Fruit fly (Drosophila melanogaster) whole organism, prepupa: ENCODE data around the gene CG46467.

Experiments
- Blimp-1 ChIP-seq: fragments of 200-800 bp; sonication (Bioruptor generic); optimal IDR thresholded peaks from 3 replicates; lab custom pipeline; 2017; ENCODE audit warnings: missing biosample characterization, missing genetic modification characterization, mild to moderate bottlenecking, moderate library complexity, missing genetic modification reagents
- CG10631 ChIP-seq: fragments of 200-800 bp; sonication (Bioruptor generic); optimal IDR thresholded peaks from 2 replicates; lab custom pipeline; 2016; ENCODE audit warnings: missing biosample characterization, missing genetic modification characterization
- CG10669 ChIP-seq: fragments of 200-800 bp; sonication (Bioruptor generic); optimal IDR thresholded peaks from 3 replicates; lab custom pipeline; 2018; ENCODE audit warnings: missing biosample characterization, mild to moderate bottlenecking, missing genetic modification characterization, moderate library complexity
- CG11294 ChIP-seq: fragments of 200-800 bp; sonication (Bioruptor generic); IDR thresholded peaks from 2 replicates; pipeline ENCODE4 v1.3.6; 2022; ENCODE audit warnings: missing biosample characterization, missing genetic modification characterization
- CG11762 ChIP-seq: fragments of 200-800 bp; sonication (Bioruptor generic); optimal IDR thresholded peaks from 3 replicates; lab custom pipeline; 2016; ENCODE audit warnings: missing biosample characterization, missing genetic modification characterization; ENCODE audit not compliant: insufficient read depth
- CG11902 ChIP-seq: fragments of 200-800 bp; sonication (Bioruptor generic); optimal IDR thresholded peaks from 3 replicates; lab custom pipeline; 2016; ENCODE audit warnings: missing biosample characterization, missing genetic modification characterization
- CG15336 ChIP-seq: fragments of 200-800 bp; sonication (Bioruptor generic); IDR thresholded peaks from 2 replicates; pipeline ENCODE4 v1.3.6; 2022; ENCODE audit warnings: missing biosample characterization, missing genetic modification characterization
- CG1621 ChIP-seq: fragments of 200-800 bp; sonication (Bioruptor generic); optimal IDR thresholded peaks from 3 replicates; lab custom pipeline; 2018; ENCODE audit warnings: missing biosample characterization, mild to moderate bottlenecking, missing genetic modification characterization
- CG31627 ChIP-seq: fragments of 200-800 bp; sonication (Bioruptor generic); optimal IDR thresholded peaks from 3 replicates; lab custom pipeline; 2016; ENCODE audit warnings: missing biosample characterization, missing genetic modification characterization
- CG34406 ChIP-seq: fragments of 200-800 bp; sonication (Bioruptor generic); optimal IDR thresholded peaks from 3 replicates; lab custom pipeline; 2016; ENCODE audit warnings: missing biosample characterization, missing genetic modification characterization
- CG3919 ChIP-seq: fragments of 200-800 bp; sonication (Bioruptor generic); optimal IDR thresholded peaks from 3 replicates; lab custom pipeline; 2016; ENCODE audit warnings: missing biosample characterization, missing genetic modification characterization
- CG4318 ChIP-seq: fragments of 200-800 bp; sonication (Bioruptor generic); optimal IDR thresholded peaks from 3 replicates; lab custom pipeline; 2017; ENCODE audit warnings: missing biosample characterization, mild to moderate bottlenecking, missing genetic modification characterization
- CG6163 ChIP-seq: fragments of 200-800 bp; sonication (Bioruptor generic); IDR thresholded peaks from 3 replicates; pipeline ENCODE4 v1.3.6; 2022; ENCODE audit warnings: missing biosample characterization, missing genetic modification characterization
- CG6276 ChIP-seq: fragments of 200-800 bp; sonication (Bioruptor generic); optimal IDR thresholded peaks from 2 replicates; lab custom pipeline; 2017; ENCODE audit warnings: missing biosample characterization, mild to moderate bottlenecking, missing genetic modification characterization
- CG6792 ChIP-seq: fragments of 200-800 bp; sonication (Bioruptor generic); optimal IDR thresholded peaks from 3 replicates; lab custom pipeline; 2016; ENCODE audit warnings: missing biosample characterization, missing genetic modification characterization
- CG6808 ChIP-seq: fragments of 200-800 bp; sonication (Bioruptor generic); optimal IDR thresholded peaks from 3 replicates; lab custom pipeline; 2017; ENCODE audit warnings: missing biosample characterization, missing genetic modification characterization, mild to moderate bottlenecking, moderate library complexity, missing genetic modification reagents
- CG6854 ChIP-seq: fragments of 200-800 bp; sonication (Bioruptor generic); optimal IDR thresholded peaks from 2 replicates; lab custom pipeline; 2017; ENCODE audit warnings: missing biosample characterization, mild to moderate bottlenecking, missing genetic modification characterization
- CG8319 ChIP-seq: fragments of 200-800 bp; sonication (Bioruptor generic); optimal IDR thresholded peaks from 3 replicates; lab custom pipeline; 2016; ENCODE audit warnings: missing biosample characterization, missing genetic modification characterization
- CG8632 ChIP-seq: fragments of 200-800 bp; sonication (Bioruptor generic); optimal IDR thresholded peaks from 3 replicates; lab custom pipeline; 2016; ENCODE audit warnings: missing biosample characterization, missing genetic modification characterization
- CG9139 ChIP-seq: fragments of 200-800 bp; sonication (Bioruptor generic); optimal IDR thresholded peaks from 3 replicates; lab custom pipeline; 2017; ENCODE audit warnings: missing biosample characterization, mild to moderate bottlenecking, missing genetic modification characterization
- Eip75B ChIP-seq: fragments of 200-800 bp; sonication (Bioruptor generic); optimal IDR thresholded peaks from 3 replicates; lab custom pipeline; 2016; ENCODE audit warnings: missing biosample characterization, missing genetic modification characterization
- Eip78C ChIP-seq: fragments of 200-800 bp; sonication (Bioruptor generic); peaks from one replicate; lab custom pipeline; 2016; ENCODE audit warnings: missing biosample characterization, missing genetic modification characterization
- Eip93F ChIP-seq: fragments of 200-800 bp; sonication (Bioruptor generic); optimal IDR thresholded peaks from 2 replicates; lab custom pipeline; 2016; ENCODE audit warnings: missing biosample characterization, mild to moderate bottlenecking, missing genetic modification characterization
- Ets21C ChIP-seq: fragments of 200-800 bp; sonication (Bioruptor generic); optimal IDR thresholded peaks from 3 replicates; lab custom pipeline; 2016; ENCODE audit warnings: missing biosample characterization, missing genetic modification characterization
- Ets96B ChIP-seq: fragments of 200-800 bp; optimal IDR thresholded peaks from 2 replicates; lab custom pipeline; 2019; ENCODE audit warnings: missing biosample characterization, mild to moderate bottlenecking, missing genetic modification characterization, moderate library complexity
- Gug ChIP-seq: fragments of 200-800 bp; sonication (Bioruptor generic); IDR thresholded peaks from 2 replicates; pipeline ENCODE4 v1.3.6; 2022; ENCODE audit warnings: missing biosample characterization, missing genetic modification characterization
- Hr39 ChIP-seq: fragments of 200-800 bp; sonication (Bioruptor generic); optimal IDR thresholded peaks from 2 replicates; lab custom pipeline; 2016; ENCODE audit warnings: missing biosample characterization, missing genetic modification characterization
- Lpt ChIP-seq: fragments of 200-800 bp; sonication (Bioruptor generic); optimal IDR thresholded peaks from 3 replicates; lab custom pipeline; 2016; ENCODE audit warnings: missing biosample characterization, missing genetic modification characterization
- OdsH ChIP-seq: fragments of 200-800 bp; sonication (Bioruptor generic); optimal IDR thresholded peaks from 3 replicates; lab custom pipeline; 2016; ENCODE audit warnings: missing biosample characterization, missing genetic modification characterization
- Smox ChIP-seq: fragments of 200-800 bp; sonication (Bioruptor generic); optimal IDR thresholded peaks from 3 replicates; lab custom pipeline; 2016; ENCODE audit warnings: missing biosample characterization, missing genetic modification characterization
- Sox15 ChIP-seq: fragments of 200-800 bp; sonication (Bioruptor generic); optimal IDR thresholded peaks from 3 replicates; lab custom pipeline; 2016; ENCODE audit warnings: missing biosample characterization, missing genetic modification characterization
- achi ChIP-seq: fragments of 200-800 bp; sonication (Bioruptor generic); optimal IDR thresholded peaks from 3 replicates; lab custom pipeline; 2016; ENCODE audit warnings: missing biosample characterization, missing genetic modification characterization
- acj6 ChIP-seq: fragments of 200-800 bp; sonication (Bioruptor generic); optimal IDR thresholded peaks from 3 replicates; lab custom pipeline; 2016; ENCODE audit warnings: missing biosample characterization, missing genetic modification characterization
- cyc ChIP-seq: fragments of 200-800 bp; sonication (Bioruptor generic); optimal IDR thresholded peaks from 3 replicates; lab custom pipeline; 2016; ENCODE audit warnings: missing biosample characterization, missing genetic modification characterization
- eg ChIP-seq: fragments of 200-800 bp; sonication (Bioruptor generic); IDR thresholded peaks from 3 replicates; pipeline ENCODE4 v1.3.6; 2022; ENCODE audit warnings: missing biosample characterization, missing genetic modification characterization
- esn ChIP-seq: fragments of 200-800 bp; sonication (Bioruptor generic); optimal IDR thresholded peaks from 2 replicates; lab custom pipeline; 2016; ENCODE audit warnings: missing biosample characterization, mild to moderate bottlenecking, missing genetic modification characterization, moderate library complexity
- fd59A ChIP-seq: fragments of 200-800 bp; sonication (Bioruptor generic); optimal IDR thresholded peaks from 2 replicates; lab custom pipeline; 2017; ENCODE audit warnings: missing biosample characterization, mild to moderate bottlenecking, missing genetic modification characterization, missing genetic modification reagents
- fd85E ChIP-seq: fragments of 200-800 bp; sonication (Bioruptor generic); optimal IDR thresholded peaks from 3 replicates; lab custom pipeline; 2016; ENCODE audit warnings: missing biosample characterization, missing genetic modification characterization
- fkh ChIP-seq: fragments of 200-800 bp; sonication (Bioruptor generic); optimal IDR thresholded peaks from 3 replicates; lab custom pipeline; 2017; ENCODE audit warnings: missing biosample characterization, mild to moderate bottlenecking, missing genetic modification characterization, moderate library complexity
- lz ChIP-seq: fragments of 200-800 bp; sonication (Bioruptor generic); optimal IDR thresholded peaks from 3 replicates; lab custom pipeline; 2016; ENCODE audit warnings: missing biosample characterization, missing genetic modification characterization
- net ChIP-seq: fragments of 200-800 bp; sonication (Bioruptor generic); optimal IDR thresholded peaks from 3 replicates; lab custom pipeline; 2016; ENCODE audit warnings: missing biosample characterization, missing genetic modification characterization
- pdm3 ChIP-seq: fragments of 200-800 bp; sonication (Bioruptor generic); optimal IDR thresholded peaks from 3 replicates; lab custom pipeline; 2016; ENCODE audit warnings: missing biosample characterization, missing genetic modification characterization
- salr ChIP-seq, 2 experiments: fragments of 200-800 bp; sonication (Bioruptor generic); optimal IDR thresholded peaks; 3 replicates each; lab custom pipeline; 2016 to 2018; ENCODE audit warnings: missing biosample characterization in 2 of 2, missing genetic modification characterization in 2 of 2, mild to moderate bottlenecking in 1 of 2
- ss ChIP-seq, 2 experiments: fragments of 200-800 bp; sonication (Bioruptor generic); optimal IDR thresholded peaks; 2 replicates in 1 of 2; 3 replicates in 1 of 2; lab custom pipeline; 2017 to 2018; ENCODE audit warnings: mild to moderate bottlenecking in 2 of 2, missing biosample characterization in 2 of 2, missing genetic modification characterization in 2 of 2, moderate library complexity in 1 of 2
- svp ChIP-seq: fragments of 200-800 bp; sonication (Bioruptor generic); peaks from one replicate; lab custom pipeline; 2016; ENCODE audit warnings: missing biosample characterization, missing genetic modification characterization
- topi ChIP-seq: fragments of 200-800 bp; sonication (Bioruptor generic); optimal IDR thresholded peaks from 3 replicates; lab custom pipeline; 2016; ENCODE audit warnings: missing biosample characterization, missing genetic modification characterization

Gene CG46467

dm6 chr3R:9944379-9945056 lies 70.0 kb downstream of the CG46467 start:
- TF ChIP-seq svp (peak; percentile 20), Lpt (GFP tag; lab: Kevin White, UChicago) (no peak), CG6792 (GFP tag; lab: Kevin White, UChicago) (no peak), CG8632 (no peak), fd59A (GFP tag; lab: Kevin White, UChicago) (no peak), CG6163 (GFP tag; lab: Robert Waterston, UW) (no peak), fkh (peak; percentile 94), achi (GFP tag; lab: Kevin White, UChicago) (no peak), net (no peak)
- TF ChIP-seq, all 60 proteins: peak for 2

- peak; percentile 17; the same call in 1 of the 3 replicates for TF ChIP-seq eg
- TF ChIP-seq CG15336 = 0 out of 2 replicates have a peak, but pooled peaks have one; percentile 7
- TF ChIP-seq Eip93F (GFP tag; lab: Kevin White, UChicago) = no peak
- TF ChIP-seq CG6163 (GFP tag; lab: Robert Waterston, UW) = 0 out of 3 replicates have a peak, but pooled peaks have one; percentile 35
- TF ChIP-seq topi = no peak
- no peak for TF ChIP-seq CG11902 (GFP tag; lab: Kevin White, UChicago)
- TF ChIP-seq fkh = peak; percentile 34
- TF ChIP-seq, all 60 proteins: peak for 4
Measured at dm6 chr3R:9946493-9946892, 72.0 kb downstream of the CG46467 start.

dm6 chr3R:9949903-9950302 lies 75.4 kb downstream of the CG46467 start:
- TF ChIP-seq CG6854 (GFP tag; lab: Kevin White, UChicago) = peak; percentile 51
- no peak for TF ChIP-seq Sox15 (GFP tag; lab: Kevin White, UChicago)
- TF ChIP-seq Gug (GFP tag; lab: Robert Waterston, UW) = no peak
- no peak for TF ChIP-seq salr (GFP tag; optimal IDR thresholded peaks at IDR 0.05; lab: Kevin White, UChicago)
- TF ChIP-seq CG11762 (GFP tag; lab: Kevin White, UChicago) = no peak
- TF ChIP-seq eg = peak; percentile 64
- TF ChIP-seq CG34406 (GFP tag; lab: Kevin White, UChicago) = no peak
- 0 out of 2 replicates have a peak, but pooled peaks have one; percentile 29 for TF ChIP-seq CG15336
- no peak for TF ChIP-seq cyc (GFP tag; lab: Kevin White, UChicago)
- TF ChIP-seq Eip93F (GFP tag; lab: Kevin White, UChicago) = no peak
- TF ChIP-seq CG6276 = peak; percentile 12
- no peak for TF ChIP-seq CG10631 (GFP tag; lab: Kevin White, UChicago)
- TF ChIP-seq Hr39 (GFP tag; lab: Kevin White, UChicago) = no peak
- no peak for TF ChIP-seq CG11902 (GFP tag; lab: Kevin White, UChicago)
- TF ChIP-seq Ets21C (GFP tag; lab: Kevin White, UChicago) = no peak
- TF ChIP-seq CG8632 = no peak
- peak; percentile 83 for TF ChIP-seq Eip78C (GFP tag; lab: Kevin White, UChicago)
- TF ChIP-seq ss (GFP tag; optimal IDR thresholded peaks at IDR 0.05; lab: Kevin White, UChicago) = peak in 1 of 2 experiments; percentile 40
- TF ChIP-seq fd85E = no peak
- peak; percentile 70 for TF ChIP-seq CG6163 (GFP tag; lab: Robert Waterston, UW)
- no peak for TF ChIP-seq CG9139 (GFP tag; lab: Kevin White, UChicago)
- no peak for TF ChIP-seq CG6792 (GFP tag; lab: Kevin White, UChicago)
- TF ChIP-seq lz = no peak
- no peak for TF ChIP-seq CG31627 (GFP tag; lab: Kevin White, UChicago)
- peak; percentile 20 for TF ChIP-seq topi
- TF ChIP-seq Ets96B (tag; lab: Kevin White, UChicago) = no peak
- no peak for TF ChIP-seq CG1621
- peak; percentile 29; the same call in 1 of the 2 replicates for TF ChIP-seq CG11294 (GFP tag; lab: Robert Waterston, UW)
- peak; percentile 58 for TF ChIP-seq svp
- no peak for TF ChIP-seq CG8319 (GFP tag; lab: Kevin White, UChicago)
- no peak for TF ChIP-seq acj6 (GFP tag; lab: Kevin White, UChicago)
- peak; percentile 26 for TF ChIP-seq esn (GFP tag; lab: Kevin White, UChicago)
- TF ChIP-seq CG6808 (GFP tag; lab: Kevin White, UChicago) = peak; percentile 19
- peak; percentile 32 for TF ChIP-seq Eip75B
- no peak for TF ChIP-seq Smox (GFP tag; lab: Kevin White, UChicago)
- TF ChIP-seq OdsH (GFP tag; lab: Kevin White, UChicago) = no peak
- no peak for TF ChIP-seq CG4318
- no peak for TF ChIP-seq Blimp-1 (GFP tag; lab: Kevin White, UChicago)
- no peak for TF ChIP-seq fkh
- TF ChIP-seq pdm3 (GFP tag; lab: Kevin White, UChicago) = no peak
- TF ChIP-seq CG10669 (GFP tag; lab: Kevin White, UChicago) = no peak
- peak; percentile 46 for TF ChIP-seq CG3919 (GFP tag; lab: Kevin White, UChicago)
